Fruit fly (Drosophila melanogaster): ENCODE results near the gene Mnat9.
A peak's percentile ranks its signal among the peaks of the same experiment; 100 is the strongest.

dm6 chr3R:31636501-31636900 is 20.5 kb upstream of the Mnat9 start:
- no peak for TF ChIP-seq Scr (GFP tag; IDR thresholded peaks at IDR 0.05; ENCODE audit: partially characterized antibody)
- TF ChIP-seq CG9727 (GFP tag; optimal IDR thresholded peaks at IDR 0.05): peak; percentile 34
- TF ChIP-seq CG6683 (GFP tag; optimal IDR thresholded peaks at IDR 0.05): no peak
- TF ChIP-seq CG18599 (GFP tag; optimal IDR thresholded peaks at IDR 0.05): peak; percentile 80
- no peak for TF ChIP-seq ken (GFP tag; IDR thresholded peaks at IDR 0.05)
- TF ChIP-seq slou (GFP tag; optimal IDR thresholded peaks at IDR 0.05): no peak
- no peak for TF ChIP-seq exex (tag; optimal IDR thresholded peaks at IDR 0.05)
- peak; percentile 34 for TF ChIP-seq CG9609 (GFP tag; optimal IDR thresholded peaks at IDR 0.05)

Data from whole organism, embryonic.